Worm (Caenorhabditis elegans) whole organism, L3 larva: ENCODE results near the gene T12A7.6.

Source experiments
- R02D3.7 ChIP-seq: fragments of 150-350 bp; optimal IDR thresholded peaks from 2 replicates; lab custom pipeline; 2014; ENCODE audit warnings: missing biosample characterization, missing genetic modification characterization
- ZK546.5 ChIP-seq: sonication (generic microtip); optimal IDR thresholded peaks from 2 replicates; lab custom pipeline; 2017; ENCODE audit warnings: missing biosample characterization, missing genetic modification characterization
- aly-2 ChIP-seq: fragments of 150-350 bp; optimal IDR thresholded peaks from 2 replicates; lab custom pipeline; 2014; ENCODE audit warnings: missing biosample characterization, missing genetic modification characterization
- ama-1 ChIP-seq: fragments of 150-350 bp; optimal IDR thresholded peaks from 2 replicates; lab custom pipeline; 2018
- ceh-16 ChIP-seq: sonication (generic microtip); optimal IDR thresholded peaks from 2 replicates; lab custom pipeline; 2017; ENCODE audit warnings: missing biosample characterization, missing genetic modification characterization
- ceh-28 ChIP-seq: fragments of 150-350 bp; optimal IDR thresholded peaks from 2 replicates; lab custom pipeline; 2014; ENCODE audit warnings: missing biosample characterization, missing genetic modification reagents, missing genetic modification characterization
- ceh-9 ChIP-seq: sonication (generic microtip); optimal IDR thresholded peaks from 2 replicates; lab custom pipeline; 2018; ENCODE audit warnings: missing biosample characterization, missing genetic modification characterization
- egl-27 ChIP-seq: sonication (generic microtip); optimal IDR thresholded peaks from 4 replicates; lab custom pipeline; 2017; ENCODE audit warnings: missing biosample characterization, missing genetic modification reagents, missing genetic modification characterization
- egl-5 ChIP-seq: fragments of 150-350 bp; optimal IDR thresholded peaks from 2 replicates; lab custom pipeline; 2017; ENCODE audit warnings: missing biosample characterization, missing genetic modification reagents, missing genetic modification characterization, inconsistent platforms
- elt-1 ChIP-seq: fragments of 150-350 bp; optimal IDR thresholded peaks from 2 replicates; lab custom pipeline; 2014; ENCODE audit warnings: missing biosample characterization, missing genetic modification characterization
- elt-2 ChIP-seq: sonication (generic microtip); optimal IDR thresholded peaks from 2 replicates; lab custom pipeline; 2016; ENCODE audit warnings: missing genetic modification reagents, mild to moderate bottlenecking, missing genetic modification characterization, missing compliant biosample characterization
- elt-3 ChIP-seq, 3 experiments: fragments of 150-350 bp in 1 of 3; sonication (generic microtip) in 2 of 3; optimal IDR thresholded peaks; 2 replicates in 2 of 3; 4 replicates in 1 of 3; lab custom pipeline; 2014 to 2017; ENCODE audit warnings: missing biosample characterization in 3 of 3, missing genetic modification characterization in 3 of 3
- eor-1 ChIP-seq, 2 experiments: fragments of 150-350 bp; optimal IDR thresholded peaks; 2 replicates each; lab custom pipeline; 2014 to 2018; ENCODE audit warnings: missing biosample characterization in 2 of 2, missing genetic modification characterization in 2 of 2
- fkh-10 ChIP-seq: sonication (generic microtip); optimal IDR thresholded peaks from 2 replicates; lab custom pipeline; 2017; ENCODE audit warnings: missing biosample characterization, missing genetic modification reagents, missing genetic modification characterization
- fos-1 ChIP-seq: fragments of 150-350 bp; optimal IDR thresholded peaks from 2 replicates; lab custom pipeline; 2014; ENCODE audit warnings: missing biosample characterization, missing genetic modification characterization
- hmg-11 ChIP-seq: sonication (generic microtip); optimal IDR thresholded peaks from 2 replicates; lab custom pipeline; 2016; ENCODE audit warnings: missing genetic modification characterization, missing compliant biosample characterization
- lin-15B ChIP-seq: fragments of 150-350 bp; optimal IDR thresholded peaks from 2 replicates; lab custom pipeline; 2014; ENCODE audit warnings: missing biosample characterization, missing genetic modification characterization
- mml-1 ChIP-seq: fragments of 150-350 bp; sonication (generic microtip); optimal IDR thresholded peaks from 3 replicates; lab custom pipeline; 2014; ENCODE audit warnings: missing biosample characterization, missing genetic modification characterization
- nfya-1 ChIP-seq: sonication (generic microtip); optimal IDR thresholded peaks from 2 replicates; lab custom pipeline; 2017; ENCODE audit warnings: missing genetic modification characterization, mild to moderate bottlenecking, missing compliant biosample characterization, antibody characterized with exemption, moderate library complexity; ENCODE audit not compliant: insufficient read depth
- nhr-11 ChIP-seq: fragments of 150-350 bp; optimal IDR thresholded peaks from 2 replicates; lab custom pipeline; 2014; ENCODE audit warnings: missing biosample characterization, missing genetic modification characterization
- nhr-12 ChIP-seq: fragments of 150-350 bp; optimal IDR thresholded peaks from 2 replicates; lab custom pipeline; 2014; ENCODE audit warnings: missing biosample characterization, missing genetic modification characterization
- nhr-23 ChIP-seq: fragments of 150-350 bp; optimal IDR thresholded peaks from 2 replicates; lab custom pipeline; 2014; ENCODE audit warnings: missing biosample characterization, missing genetic modification reagents, missing genetic modification characterization
- nhr-237 ChIP-seq: fragments of 150-350 bp; optimal IDR thresholded peaks from 2 replicates; lab custom pipeline; 2014; ENCODE audit warnings: missing biosample characterization, missing genetic modification characterization
- nhr-25 ChIP-seq: sonication (generic microtip); optimal IDR thresholded peaks from 2 replicates; lab custom pipeline; 2017; ENCODE audit warnings: missing biosample characterization, missing genetic modification characterization
- nhr-67 ChIP-seq: fragments of 150-350 bp; optimal IDR thresholded peaks from 2 replicates; lab custom pipeline; 2014; ENCODE audit warnings: missing biosample characterization, missing genetic modification characterization
- nhr-76 ChIP-seq: fragments of 150-350 bp; sonication (generic microtip); optimal IDR thresholded peaks from 5 replicates; lab custom pipeline; 2014; ENCODE audit warnings: missing biosample characterization, missing genetic modification characterization
- nhr-77 ChIP-seq: fragments of 150-350 bp; optimal IDR thresholded peaks from 2 replicates; lab custom pipeline; 2014; ENCODE audit warnings: missing biosample characterization, missing genetic modification characterization
- pqm-1 ChIP-seq: fragments of 150-350 bp; optimal IDR thresholded peaks from 2 replicates; lab custom pipeline; 2017; ENCODE audit warnings: missing biosample characterization, missing genetic modification characterization, inconsistent platforms
- skn-1 ChIP-seq: fragments of 150-350 bp; optimal IDR thresholded peaks from 2 replicates; lab custom pipeline; 2014; ENCODE audit warnings: missing biosample characterization, missing genetic modification characterization
- snpc-4 ChIP-seq: fragments of 150-350 bp; optimal IDR thresholded peaks from 2 replicates; lab custom pipeline; 2014; ENCODE audit warnings: missing biosample characterization, missing genetic modification characterization
- tbx-2 ChIP-seq: sonication (generic microtip); optimal IDR thresholded peaks from 2 replicates; lab custom pipeline; 2016; ENCODE audit warnings: mild to moderate bottlenecking, missing genetic modification characterization, missing compliant biosample characterization
- unc-39 ChIP-seq: sonication (generic microtip); optimal IDR thresholded peaks from 4 replicates; lab custom pipeline; 2017; ENCODE audit warnings: missing biosample characterization, missing genetic modification characterization
- unc-62 ChIP-seq: fragments of 150-350 bp; sonication (generic microtip); optimal IDR thresholded peaks from 4 replicates; lab custom pipeline; 2014; ENCODE audit warnings: missing biosample characterization, missing genetic modification reagents, missing genetic modification characterization
- ztf-4 ChIP-seq: fragments of 150-350 bp; optimal IDR thresholded peaks from 2 replicates; lab custom pipeline; 2014; ENCODE audit warnings: missing biosample characterization, missing genetic modification characterization

T12A7.6 gene

DNA sequence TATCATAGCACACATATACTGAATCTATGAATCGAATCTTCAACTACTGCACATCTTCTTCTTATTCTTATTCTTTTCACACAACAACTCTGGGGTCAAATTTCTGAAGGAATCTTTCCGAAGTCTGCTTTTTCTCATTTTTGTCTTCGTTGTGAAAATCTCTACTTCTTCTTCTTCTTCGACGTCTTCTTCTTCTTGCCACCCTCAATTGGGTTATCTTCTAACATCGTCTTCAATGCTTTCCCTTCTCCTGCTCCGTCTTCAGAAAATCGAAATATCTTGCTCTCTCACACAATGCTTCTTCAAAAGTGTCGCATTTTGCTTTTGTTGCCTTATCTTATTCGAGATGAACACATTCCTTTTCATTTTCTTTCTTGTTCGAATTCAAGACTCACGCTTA is 25.8 kb upstream of the T12A7.6 start:
- TF ChIP-seq R02D3.7 (tag; lab: Kevin White, UChicago) (no peak), egl-5 (no peak), eor-1 (tag; optimal IDR thresholded peaks at IDR 0.05; lab: Kevin White, UChicago) (no peak), elt-2 (tag; lab: Kevin White, UChicago) (no peak), nhr-237 (tag; lab: Kevin White, UChicago) (no peak), ceh-16 (tag; lab: Kevin White, UChicago) (no peak), egl-27 (no peak), unc-39 (tag; lab: Kevin White, UChicago) (no peak), nhr-12 (tag; lab: Kevin White, UChicago) (no peak), mml-1 (tag; lab: Kevin White, UChicago) (no peak), ama-1 (lab: Kevin White, UChicago) (no peak), elt-3 (tag; optimal IDR thresholded peaks at IDR 0.05; lab: Kevin White, UChicago) (no peak)

- TF ChIP-seq ceh-28 (tag; lab: Kevin White, UChicago) = no peak
- TF ChIP-seq nhr-12 (tag; lab: Kevin White, UChicago) = no peak
Observed at ce11 chrIV:11735025-11735424, 14.0 kb upstream of the T12A7.6 start, which contains the start of gene K01A6.6. Gene K01A6.6 (plus strand): TSS chrIV:11735325.

ce11 chrIV:11737269-11737668 is 11.8 kb upstream of the T12A7.6 start, which contains the start of gene K01A6.8:
Gene K01A6.8 (minus strand): TSS chrIV:11737369.
- TF ChIP-seq nhr-23 (tag; lab: Kevin White, UChicago) = no peak
- no peak for TF ChIP-seq elt-1
- TF ChIP-seq pqm-1 (tag; lab: Kevin White, UChicago) = no peak
- no peak for TF ChIP-seq ceh-28 (tag; lab: Kevin White, UChicago)
- TF ChIP-seq hmg-11 = no peak

DNA sequence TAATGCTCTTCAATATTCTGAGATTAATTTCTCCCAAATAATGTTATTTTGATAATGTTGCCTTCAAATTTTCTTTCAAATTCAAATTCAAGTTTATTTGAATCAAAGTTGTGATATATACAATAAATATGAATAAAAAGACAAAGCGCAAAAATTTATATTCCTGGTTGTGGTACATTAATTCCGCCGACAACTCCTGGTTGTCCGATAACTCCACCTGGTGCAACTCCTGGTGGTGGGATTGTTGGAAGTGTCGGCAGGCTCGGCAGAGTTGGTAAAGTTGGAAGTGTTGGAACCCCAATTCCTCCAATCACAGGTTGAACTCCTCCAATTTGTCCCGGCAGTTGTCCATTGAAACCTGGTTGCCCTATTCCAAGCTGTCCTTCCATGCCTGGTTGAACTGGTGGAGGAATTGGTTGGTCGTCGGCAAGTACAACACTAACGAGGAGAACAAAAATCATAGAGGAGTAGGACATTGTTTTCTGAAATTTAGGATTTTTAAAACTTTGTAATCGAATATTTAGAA is 10.9 kb upstream of the T12A7.6 start, which contains the start of gene K01A6.7:
Gene K01A6.7 (minus strand): TSS at position 476 of the 526 bp plus-strand sequence.
- TF ChIP-seq snpc-4 (tag; lab: Kevin White, UChicago) (no peak), elt-3 (tag; optimal IDR thresholded peaks at IDR 0.05; lab: Kevin White, UChicago) (no peak), lin-15B (no peak), aly-2 (no peak), mml-1 (tag; lab: Kevin White, UChicago) (no peak), unc-62 (GFP tag; lab: Kevin White, UChicago) (no peak), fkh-10 (GFP tag; lab: Kevin White, UChicago) (no peak), nhr-67 (tag; lab: Kevin White, UChicago) (no peak), fos-1 (tag; lab: Kevin White, UChicago) (no peak), nhr-11 (tag; lab: Kevin White, UChicago) (no peak)

- no peak for TF ChIP-seq ceh-9 (tag; lab: Kevin White, UChicago)
- TF ChIP-seq tbx-2 (tag; lab: Kevin White, UChicago) = no peak
- TF ChIP-seq ZK546.5 = no peak
- TF ChIP-seq aly-2 = no peak
- no peak for TF ChIP-seq nhr-23 (tag; lab: Kevin White, UChicago)
- no peak for TF ChIP-seq elt-3 (tag; optimal IDR thresholded peaks at IDR 0.05; lab: Kevin White, UChicago)
- no peak for TF ChIP-seq nhr-76 (tag; lab: Kevin White, UChicago)
- TF ChIP-seq mml-1 (tag; lab: Kevin White, UChicago) = no peak
- TF ChIP-seq lin-15B = no peak
- no peak for TF ChIP-seq fos-1 (tag; lab: Kevin White, UChicago)
- TF ChIP-seq nhr-77 = no peak
- TF ChIP-seq skn-1 (tag; lab: Kevin White, UChicago) = no peak
- TF ChIP-seq nhr-11 (tag; lab: Kevin White, UChicago) = no peak
- no peak for TF ChIP-seq nfya-1 (tag; lab: Kevin White, UChicago)
- TF ChIP-seq elt-1 = no peak
- no peak for TF ChIP-seq ceh-28 (tag; lab: Kevin White, UChicago)
- TF ChIP-seq nhr-25 (tag; lab: Kevin White, UChicago) = no peak
- TF ChIP-seq ztf-4 (tag; lab: Kevin White, UChicago) = no peak
- no peak for TF ChIP-seq pqm-1 (tag; lab: Kevin White, UChicago)
- no peak for TF ChIP-seq elt-2 (tag; lab: Kevin White, UChicago)
Observed at ce11 chrIV:11740204-11740603, 8.8 kb upstream of the T12A7.6 start, which contains the start of gene K01A6.4. Gene K01A6.4 (minus strand): TSS chrIV:11740304.
